Worm (Caenorhabditis elegans) whole organism, late embryonic: ENCODE measurements around the gene T09A5.5.

Experiments
- Y22D7AL.16 ChIP-seq: sonication (generic microtip); optimal IDR thresholded peaks from 2 replicates; lab custom pipeline; 2016; ENCODE audit warnings: missing genetic modification characterization, missing compliant biosample characterization
- ama-1 ChIP-seq: fragments of 150-350 bp; optimal IDR thresholded peaks from 2 replicates; lab custom pipeline; 2014
- dmd-4 ChIP-seq: sonication (generic microtip); optimal IDR thresholded peaks from 2 replicates; lab custom pipeline; 2016; ENCODE audit warnings: borderline replicate concordance, missing genetic modification characterization, missing compliant biosample characterization
- ets-4 ChIP-seq: sonication (generic microtip); optimal IDR thresholded peaks from 2 replicates; lab custom pipeline; 2016; ENCODE audit warnings: missing genetic modification characterization, missing compliant biosample characterization
- pag-3 ChIP-seq: sonication (generic microtip); optimal IDR thresholded peaks from 2 replicates; lab custom pipeline; 2016; ENCODE audit warnings: missing compliant biosample characterization, missing genetic modification characterization, borderline replicate concordance
- unc-3 ChIP-seq, 2 experiments: fragments of 200-800 bp in 1 of 2; sonication (Bioruptor generic) in 1 of 2; sonication (generic microtip) in 1 of 2; conservative IDR thresholded peaks in 1 of 2; optimal IDR thresholded peaks in 1 of 2; 2 replicates each; pipeline versions ENCODE4 v1.3.6 to Lab custom; 2016 to 2022; ENCODE audit warnings: missing compliant biosample characterization in 2 of 2, missing genetic modification characterization in 2 of 2, missing genetic modification reagents in 1 of 2

DNA sequence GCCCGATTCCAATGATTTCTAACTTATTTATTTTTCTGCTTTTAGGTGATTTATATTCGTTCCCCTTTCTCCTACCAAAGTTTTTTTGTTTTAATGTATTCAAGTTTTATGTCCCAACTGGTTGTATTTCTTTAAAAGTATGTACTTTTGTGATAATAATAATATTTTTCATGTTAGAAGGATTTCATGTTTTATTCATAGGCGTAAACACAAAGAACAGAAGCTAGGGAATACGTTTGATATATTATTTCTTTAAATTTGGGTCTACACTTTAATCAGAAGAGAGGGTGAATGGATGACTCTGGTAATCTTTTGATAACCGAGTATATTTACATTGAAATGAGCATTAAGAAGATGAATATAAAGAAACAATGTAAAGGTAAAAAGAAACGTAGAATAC, 12.5 kb upstream of the T09A5.5 start:
- TF ChIP-seq ama-1 (lab: Kevin White, UChicago) (no peak), Y22D7AL.16 (tag; lab: Kevin White, UChicago) (no peak), pag-3 (tag; lab: Kevin White, UChicago) (no peak), unc-3 (GFP tag; conservative IDR thresholded peaks at IDR 0.05; lab: Robert Waterston, UW) (no peak), unc-3 (tag; optimal IDR thresholded peaks at IDR 0.05; lab: Kevin White, UChicago) (no peak), ets-4 (no peak), dmd-4 (tag; lab: Kevin White, UChicago) (no peak)
